Worm (Caenorhabditis elegans) whole organism, L2 larva: ENCODE results near the gene C09F12.2.

ENCODE experiments used
- blmp-1 ChIP-seq: sonication (generic microtip); optimal IDR thresholded peaks from 2 replicates; lab custom pipeline; 2017; ENCODE audit warnings: missing genetic modification characterization, mild to moderate bottlenecking, missing compliant biosample characterization, antibody characterized with exemption, moderate library complexity; ENCODE audit not compliant: insufficient read depth
- egl-27 ChIP-seq: sonication (generic microtip); optimal IDR thresholded peaks from 3 replicates; lab custom pipeline; 2017; ENCODE audit warnings: missing biosample characterization, missing genetic modification reagents, missing genetic modification characterization
- nhr-129 ChIP-seq: fragments of 150-350 bp; optimal IDR thresholded peaks from 2 replicates; lab custom pipeline; 2014; ENCODE audit warnings: missing biosample characterization, missing genetic modification characterization
- skn-1 ChIP-seq: sonication (generic microtip); optimal IDR thresholded peaks from 2 replicates; lab custom pipeline; 2017; ENCODE audit warnings: missing biosample characterization, missing genetic modification characterization
- sma-3 ChIP-seq: sonication (generic microtip); optimal IDR thresholded peaks from 2 replicates; lab custom pipeline; 2016; ENCODE audit warnings: missing genetic modification reagents, missing genetic modification characterization, missing compliant biosample characterization
- unc-55 ChIP-seq: fragments of 150-350 bp; sonication (generic microtip); optimal IDR thresholded peaks from 3 replicates; lab custom pipeline; 2014; ENCODE audit warnings: missing biosample characterization, missing genetic modification reagents, missing genetic modification characterization

DNA sequence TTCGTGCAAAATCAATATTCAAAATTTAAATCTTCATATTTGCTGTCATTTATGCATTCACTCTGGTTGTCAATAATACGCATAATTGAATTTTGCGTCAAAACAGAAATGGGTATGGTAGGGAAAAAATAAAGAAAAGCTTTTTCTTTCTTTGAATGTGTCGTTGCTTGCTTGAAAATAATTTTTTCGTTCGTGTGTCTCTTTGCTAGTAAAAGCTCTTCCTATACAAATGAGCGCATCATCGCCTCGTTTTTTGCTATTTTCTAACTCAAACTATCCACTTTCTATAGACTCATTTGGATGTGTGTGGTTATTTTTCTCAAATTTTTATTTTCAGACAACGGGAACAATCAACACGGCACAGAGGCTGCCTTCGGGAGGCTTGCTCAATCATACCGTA is 25.1 kb upstream of the C09F12.2 start, which contains the start of gene ldb-1:
- TF ChIP-seq skn-1 (no peak), blmp-1 (tag; lab: Kevin White, UChicago) (no peak), egl-27 (tag; lab: Kevin White, UChicago) (no peak), unc-55 (GFP tag; lab: Kevin White, UChicago) (no peak), sma-3 (GFP tag; lab: Kevin White, UChicago) (no peak), nhr-129 (tag; lab: Kevin White, UChicago) (no peak)
